Fruit fly (Drosophila melanogaster) whole organism, embryonic: ENCODE measurements around the gene CG10068.

Source experiments
- ATbp ChIP-seq: fragments of 200-800 bp; sonication (Bioruptor generic); optimal IDR thresholded peaks from 2 replicates; lab custom pipeline; 2017; ENCODE audit warnings: missing biosample characterization, mild to moderate bottlenecking, missing genetic modification characterization, missing genetic modification reagents
- Atf3 ChIP-seq: fragments of 200-800 bp; sonication (Bioruptor generic); optimal IDR thresholded peaks from 3 replicates; lab custom pipeline; 2016; ENCODE audit warnings: missing biosample characterization, missing genetic modification characterization
- Blimp-1 ChIP-seq: fragments of 200-800 bp; sonication (Bioruptor generic); optimal IDR thresholded peaks from 3 replicates; lab custom pipeline; 2018; ENCODE audit warnings: missing biosample characterization, missing genetic modification characterization, mild to moderate bottlenecking, moderate library complexity, missing genetic modification reagents
- BtbVII ChIP-seq: fragments of 200-800 bp; sonication (Bioruptor generic); optimal IDR thresholded peaks from 3 replicates; lab custom pipeline; 2017; ENCODE audit warnings: missing biosample characterization, mild to moderate bottlenecking, missing genetic modification characterization
- CG11695 ChIP-seq: fragments of 200-800 bp; sonication (Bioruptor generic); IDR thresholded peaks from 3 replicates; pipeline ENCODE4 v1.3.6; 2022; ENCODE audit warnings: missing biosample characterization, missing genetic modification characterization
- CG11723 ChIP-seq: fragments of 200-800 bp; sonication (Bioruptor generic); optimal IDR thresholded peaks from 2 replicates; lab custom pipeline; 2017; ENCODE audit warnings: missing biosample characterization, mild to moderate bottlenecking, missing genetic modification characterization
- CG12299 ChIP-seq: fragments of 200-800 bp; sonication (Bioruptor generic); optimal IDR thresholded peaks from 2 replicates; lab custom pipeline; 2018; ENCODE audit warnings: missing biosample characterization, mild to moderate bottlenecking, missing genetic modification characterization
- CG13287 ChIP-seq: fragments of 200-800 bp; sonication (Bioruptor generic); IDR thresholded peaks from 2 replicates; pipeline ENCODE4 v1.3.6; 2022; ENCODE audit warnings: missing biosample characterization, missing genetic modification characterization; ENCODE audit not compliant: partially characterized antibody
- CG1647 ChIP-seq: fragments of 200-800 bp; sonication (Bioruptor generic); optimal IDR thresholded peaks from 3 replicates; lab custom pipeline; 2016; ENCODE audit warnings: missing biosample characterization, missing genetic modification characterization
- CG1832 ChIP-seq: fragments of 200-800 bp; sonication (Bioruptor generic); optimal IDR thresholded peaks from 2 replicates; lab custom pipeline; 2017; ENCODE audit warnings: missing biosample characterization, mild to moderate bottlenecking, missing genetic modification characterization, inconsistent platforms
- CG2120 ChIP-seq: fragments of 200-800 bp; sonication (Bioruptor generic); optimal IDR thresholded peaks from 3 replicates; lab custom pipeline; 2016; ENCODE audit warnings: missing biosample characterization, missing genetic modification characterization
- CG2678 ChIP-seq: fragments of 200-800 bp; sonication (Bioruptor generic); optimal IDR thresholded peaks from 3 replicates; lab custom pipeline; 2019; ENCODE audit warnings: missing biosample characterization, mild to moderate bottlenecking, missing genetic modification characterization, moderate library complexity
- CG30403 ChIP-seq: fragments of 200-800 bp; sonication (Bioruptor generic); optimal IDR thresholded peaks from 3 replicates; lab custom pipeline; 2016; ENCODE audit warnings: missing biosample characterization, missing genetic modification characterization
- CG31388 ChIP-seq: fragments of 200-800 bp; sonication (Bioruptor generic); optimal IDR thresholded peaks from 2 replicates; lab custom pipeline; 2016; ENCODE audit warnings: missing biosample characterization, missing genetic modification characterization
- CG6254 ChIP-seq: fragments of 200-800 bp; sonication (Bioruptor generic); optimal IDR thresholded peaks from 3 replicates; lab custom pipeline; 2017; ENCODE audit warnings: mild to moderate bottlenecking, missing biosample characterization, missing genetic modification reagents, missing genetic modification characterization
- CG7745 ChIP-seq: fragments of 200-800 bp; sonication (Bioruptor generic); optimal IDR thresholded peaks from 2 replicates; lab custom pipeline; 2018; ENCODE audit warnings: missing biosample characterization, mild to moderate bottlenecking, missing genetic modification characterization, moderate library complexity
- CG7786 ChIP-seq: fragments of 200-800 bp; sonication (Bioruptor generic); optimal IDR thresholded peaks from 2 replicates; lab custom pipeline; 2016; ENCODE audit warnings: missing biosample characterization, missing genetic modification characterization
- CG7928 ChIP-seq: fragments of 200-800 bp; sonication (Bioruptor generic); optimal IDR thresholded peaks from 2 replicates; lab custom pipeline; 2017; ENCODE audit warnings: missing biosample characterization, mild to moderate bottlenecking, missing genetic modification characterization
- Dek ChIP-seq: fragments of 200-800 bp; sonication (Bioruptor generic); optimal IDR thresholded peaks from 3 replicates; lab custom pipeline; 2019; ENCODE audit warnings: missing biosample characterization, mild to moderate bottlenecking, missing genetic modification characterization, moderate library complexity
- Fer1 ChIP-seq: fragments of 200-800 bp; sonication (Bioruptor generic); optimal IDR thresholded peaks from 2 replicates; lab custom pipeline; 2017; ENCODE audit warnings: missing biosample characterization, mild to moderate bottlenecking, missing genetic modification characterization
- Hr51 ChIP-seq, 2 experiments: fragments of 200-800 bp; sonication (Bioruptor generic); optimal IDR thresholded peaks; 2 replicates in 1 of 2; 3 replicates in 1 of 2; lab custom pipeline; 2016 to 2018; ENCODE audit warnings: missing biosample characterization in 2 of 2, missing genetic modification characterization in 2 of 2, mild to moderate bottlenecking in 1 of 2, moderate library complexity in 1 of 2
- Jarid2 ChIP-seq: fragments of 200-800 bp; sonication (Bioruptor generic); optimal IDR thresholded peaks from 3 replicates; lab custom pipeline; 2017; ENCODE audit warnings: mild to moderate bottlenecking, missing biosample characterization, missing genetic modification reagents, missing genetic modification characterization
- MTF-1 ChIP-seq: fragments of 200-800 bp; sonication (Bioruptor generic); optimal IDR thresholded peaks from 2 replicates; lab custom pipeline; 2018; ENCODE audit warnings: missing biosample characterization, mild to moderate bottlenecking, missing genetic modification characterization, borderline replicate concordance
- NC2α ChIP-seq: fragments of 200-800 bp; sonication (Bioruptor generic); optimal IDR thresholded peaks from 2 replicates; lab custom pipeline; 2016; ENCODE audit warnings: missing biosample characterization, missing genetic modification characterization
- Neu2 ChIP-seq: fragments of 200-800 bp; sonication (Bioruptor generic); optimal IDR thresholded peaks from 3 replicates; lab custom pipeline; 2016; ENCODE audit warnings: missing biosample characterization, missing genetic modification characterization, borderline replicate concordance
- NfI ChIP-seq: fragments of 200-800 bp; sonication (Bioruptor generic); optimal IDR thresholded peaks from 3 replicates; lab custom pipeline; 2018; ENCODE audit warnings: missing biosample characterization, mild to moderate bottlenecking, missing genetic modification characterization, moderate library complexity
- Pdp1 ChIP-seq, 2 experiments: fragments of 200-800 bp; sonication (Bioruptor generic); optimal IDR thresholded peaks; 3 replicates each; lab custom pipeline; 2016; ENCODE audit warnings: missing biosample characterization in 2 of 2, missing genetic modification characterization in 2 of 2, mild to moderate bottlenecking in 1 of 2, moderate library complexity in 1 of 2
- Trl ChIP-seq, 3 experiments: fragments of >200 bp in 2 of 3; fragments of 200-800 bp in 1 of 3; sonication (Bioruptor generic) in 1 of 3; optimal IDR thresholded peaks; 2 replicates in 1 of 3; 3 replicates in 2 of 3; lab custom pipeline; 2016 to 2017; ENCODE audit warnings: missing biosample characterization in 1 of 3, missing genetic modification characterization in 1 of 3
- ara ChIP-seq: fragments of 200-800 bp; sonication (Bioruptor generic); IDR thresholded peaks from 2 replicates; pipeline ENCODE4 v1.3.6; 2022; ENCODE audit warnings: missing biosample characterization, missing genetic modification characterization
- bab2 ChIP-seq: fragments of 200-800 bp; sonication (Bioruptor generic); optimal IDR thresholded peaks from 2 replicates; lab custom pipeline; 2016; ENCODE audit warnings: missing biosample characterization, missing genetic modification characterization
- chm ChIP-seq: fragments of 200-800 bp; sonication (Bioruptor generic); IDR thresholded peaks from 2 replicates; pipeline ENCODE4 v1.3.6; 2022; ENCODE audit warnings: missing biosample characterization, missing genetic modification characterization
- gem ChIP-seq: fragments of 200-800 bp; sonication (Bioruptor generic); optimal IDR thresholded peaks from 2 replicates; lab custom pipeline; 2019; ENCODE audit warnings: missing biosample characterization, mild to moderate bottlenecking, missing genetic modification characterization, moderate library complexity
- h ChIP-seq: fragments of >200 bp; optimal IDR thresholded peaks from 2 replicates; lab custom pipeline; 2017
- insv ChIP-seq, 2 experiments: fragments of 200-800 bp; sonication (Bioruptor generic); optimal IDR thresholded peaks; 3 replicates each; lab custom pipeline; 2016 to 2018; ENCODE audit warnings: missing biosample characterization in 2 of 2, missing genetic modification characterization in 2 of 2
- kay ChIP-seq: fragments of 200-800 bp; sonication (Bioruptor generic); optimal IDR thresholded peaks from 2 replicates; lab custom pipeline; 2016; ENCODE audit warnings: missing biosample characterization, missing genetic modification characterization
- luna ChIP-seq: fragments of 200-800 bp; sonication (Bioruptor generic); optimal IDR thresholded peaks from 2 replicates; lab custom pipeline; 2016; ENCODE audit warnings: missing biosample characterization, missing genetic modification characterization
- nau ChIP-seq: fragments of 200-800 bp; sonication (Bioruptor generic); optimal IDR thresholded peaks from 3 replicates; lab custom pipeline; 2017; ENCODE audit warnings: missing biosample characterization, mild to moderate bottlenecking, missing genetic modification characterization, missing genetic modification reagents
- odd ChIP-seq: fragments of 200-800 bp; sonication (Bioruptor generic); optimal IDR thresholded peaks from 2 replicates; lab custom pipeline; 2017; ENCODE audit warnings: missing biosample characterization, mild to moderate bottlenecking, missing genetic modification characterization
- onecut ChIP-seq: fragments of 200-800 bp; sonication (Bioruptor generic); IDR thresholded peaks from 2 replicates; pipeline ENCODE4 v1.3.6; 2022; ENCODE audit warnings: missing biosample characterization, missing genetic modification characterization
- peb ChIP-seq: fragments of 200-800 bp; sonication (Bioruptor generic); IDR thresholded peaks from 2 replicates; pipeline ENCODE4 v1.3.6; 2022; ENCODE audit warnings: missing biosample characterization, missing genetic modification characterization
- pfk ChIP-seq: fragments of 200-800 bp; sonication (Bioruptor generic); optimal IDR thresholded peaks from 2 replicates; lab custom pipeline; 2018; ENCODE audit warnings: missing biosample characterization, mild to moderate bottlenecking, missing genetic modification characterization, moderate library complexity
- pnt ChIP-seq: fragments of 200-800 bp; sonication (Bioruptor generic); optimal IDR thresholded peaks from 3 replicates; lab custom pipeline; 2016; ENCODE audit warnings: missing biosample characterization, missing genetic modification characterization
- run ChIP-seq: fragments of 200-800 bp; sonication (Bioruptor generic); optimal IDR thresholded peaks from 3 replicates; lab custom pipeline; 2018; ENCODE audit warnings: missing biosample characterization, mild to moderate bottlenecking, missing genetic modification characterization
- schlank ChIP-seq: fragments of 200-800 bp; sonication (Bioruptor generic); optimal IDR thresholded peaks from 2 replicates; lab custom pipeline; 2018; ENCODE audit warnings: missing biosample characterization, mild to moderate bottlenecking, missing genetic modification characterization
- sd ChIP-seq: fragments of 200-800 bp; sonication (Bioruptor generic); optimal IDR thresholded peaks from 3 replicates; lab custom pipeline; 2018; ENCODE audit warnings: missing biosample characterization, mild to moderate bottlenecking, missing genetic modification characterization, moderate library complexity
- usp ChIP-seq: fragments of >200 bp; optimal IDR thresholded peaks from 2 replicates; lab custom pipeline; 2017; ENCODE audit warnings: missing biosample characterization, missing genetic modification characterization
- yki ChIP-seq: fragments of >200 bp; optimal IDR thresholded peaks from 3 replicates; lab custom pipeline; 2018
- zfh2 ChIP-seq: fragments of 200-800 bp; sonication (Bioruptor generic); optimal IDR thresholded peaks from 2 replicates; lab custom pipeline; 2016; ENCODE audit warnings: missing biosample characterization, missing genetic modification characterization

CG10068 gene

DNA sequence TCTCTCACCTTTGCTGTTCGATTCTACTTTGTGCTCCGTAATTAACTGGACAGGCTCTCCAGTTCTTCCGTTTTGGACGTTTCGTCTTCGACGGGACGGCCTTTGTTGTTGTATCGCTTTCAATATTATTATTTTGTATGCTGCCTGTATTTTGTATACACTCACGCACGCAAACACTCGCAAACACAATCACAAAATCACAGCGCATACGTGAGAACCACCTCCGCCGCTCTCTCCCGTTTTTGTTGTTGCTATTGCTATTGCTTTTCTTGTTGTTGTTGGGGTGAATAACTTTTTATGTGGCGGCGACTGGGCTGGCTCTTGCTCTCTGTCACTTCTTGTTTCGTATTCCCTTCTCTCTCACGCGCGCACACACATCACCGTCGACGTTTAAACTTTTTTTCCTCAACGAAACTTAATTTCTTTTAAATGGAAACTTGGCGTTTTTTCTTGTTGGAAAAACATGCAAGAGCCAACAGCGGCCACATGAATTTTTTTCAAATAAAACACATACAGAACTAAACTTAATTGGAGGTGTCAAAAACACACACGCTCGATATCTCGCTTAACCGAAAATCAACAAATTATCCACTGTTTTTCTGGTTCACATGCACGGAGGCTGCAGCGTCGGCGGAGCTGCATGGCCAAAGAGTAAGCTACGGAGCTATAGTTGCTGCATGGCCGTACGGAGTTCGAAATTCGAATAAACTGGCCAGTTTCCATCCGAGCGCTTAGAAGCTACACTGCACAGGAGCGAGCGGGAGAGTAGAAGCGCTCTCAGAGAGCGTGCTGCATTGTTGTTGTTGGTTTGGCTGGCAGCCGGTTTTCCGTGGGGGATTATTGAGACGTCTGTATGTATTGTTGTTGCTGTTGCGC is 19.9 kb downstream of the CG10068 start (continued):
- TF ChIP-seq Blimp-1 (GFP tag; lab: Kevin White, UChicago) = no peak
- TF ChIP-seq NC2α (GFP tag; lab: Kevin White, UChicago) = no peak
- peak; percentile 83 to 97 for TF ChIP-seq Trl (optimal IDR thresholded peaks at IDR 0.05; lab: Kevin White, UChicago)
- peak; percentile 39 for TF ChIP-seq Trl (GFP tag; optimal IDR thresholded peaks at IDR 0.05; lab: Kevin White, UChicago)
- no peak for TF ChIP-seq CG7745 (tag; lab: Kevin White, UChicago)
- TF ChIP-seq pfk (GFP tag; lab: Kevin White, UChicago) = no peak
- TF ChIP-seq luna (GFP tag; lab: Kevin White, UChicago) = no peak
- no peak for TF ChIP-seq peb (GFP tag; lab: Robert Waterston, UW)
- no peak for TF ChIP-seq odd (GFP tag; lab: Kevin White, UChicago)
- peak; percentile 43 for TF ChIP-seq CG6254 (GFP tag; lab: Kevin White, UChicago)
- TF ChIP-seq zfh2 = no peak
- TF ChIP-seq chm (GFP tag; lab: Robert Waterston, UW) = no peak
- no peak for TF ChIP-seq Neu2 (GFP tag; lab: Kevin White, UChicago)
- peak; percentile 3 for TF ChIP-seq CG11723
- peak; percentile 17 for TF ChIP-seq CG2120 (GFP tag; lab: Kevin White, UChicago)
- TF ChIP-seq run = no peak
- peak; percentile 45 for TF ChIP-seq ATbp (GFP tag; lab: Kevin White, UChicago)
- no peak for TF ChIP-seq usp (GFP tag; lab: Kevin White, UChicago)
- TF ChIP-seq onecut (GFP tag; lab: Robert Waterston, UW) = no peak; the same call in 1 of the 2 replicates
- no peak for TF ChIP-seq Fer1 (GFP tag; lab: Kevin White, UChicago)
- no peak for TF ChIP-seq Atf3 (GFP tag; lab: Kevin White, UChicago)
- TF ChIP-seq MTF-1 (GFP tag; lab: Kevin White, UChicago) = peak; percentile 27
- no peak for TF ChIP-seq nau
- TF ChIP-seq CG1647 (GFP tag; lab: Kevin White, UChicago) = peak; percentile 19
- no peak for TF ChIP-seq CG11695 (GFP tag; lab: Robert Waterston, UW)
- TF ChIP-seq CG30403 (GFP tag; lab: Kevin White, UChicago) = no peak
- peak; percentile 27 for TF ChIP-seq BtbVII (GFP tag; lab: Kevin White, UChicago)
- peak; percentile 33 for TF ChIP-seq CG7786 (GFP tag; lab: Kevin White, UChicago)
- peak; percentile 32 for TF ChIP-seq gem (tag; lab: Kevin White, UChicago)
- TF ChIP-seq sd (tag; lab: Kevin White, UChicago) = peak; percentile 45
- TF ChIP-seq h (lab: Kevin White, UChicago) = no peak
- TF ChIP-seq CG12299 (tag; lab: Kevin White, UChicago) = peak; percentile 49
- no peak for TF ChIP-seq ara (GFP tag; lab: Robert Waterston, UW)
- no peak for TF ChIP-seq CG7928
- peak in 1 of 2 experiments; percentile 35 for TF ChIP-seq Pdp1 (GFP tag; optimal IDR thresholded peaks at IDR 0.05; lab: Kevin White, UChicago)
- TF ChIP-seq CG1832 (GFP tag; lab: Kevin White, UChicago) = peak; percentile 26
- peak; percentile 23 for TF ChIP-seq bab2 (GFP tag; lab: Kevin White, UChicago)
- TF ChIP-seq CG2678 (tag; lab: Kevin White, UChicago) = peak; percentile 27
- TF ChIP-seq insv (GFP tag; optimal IDR thresholded peaks at IDR 0.05; lab: Kevin White, UChicago) = peak in 1 of 2 experiments; percentile 48
- TF ChIP-seq Jarid2 (GFP tag; lab: Kevin White, UChicago) = peak; percentile 52
- no peak for TF ChIP-seq pnt
- TF ChIP-seq yki (lab: Kevin White, UChicago) = peak; percentile 96
- peak in 1 of 2 experiments; percentile 14 for TF ChIP-seq Hr51 (GFP tag; optimal IDR thresholded peaks at IDR 0.05; lab: Kevin White, UChicago)
- peak; percentile 22 for TF ChIP-seq kay (GFP tag; lab: Kevin White, UChicago)
- no peak for TF ChIP-seq CG31388 (GFP tag; lab: Kevin White, UChicago)
- no peak for TF ChIP-seq NfI (GFP tag; lab: Kevin White, UChicago)
- no peak for TF ChIP-seq CG13287 (GFP tag; lab: Robert Waterston, UW)
- no peak for TF ChIP-seq schlank (tag; lab: Kevin White, UChicago)
- no peak for TF ChIP-seq Dek (tag; lab: Kevin White, UChicago)
